Fruit fly (Drosophila melanogaster) Kc167 (cell line): ENCODE results near the gene Vav.

Experiments
- Myc ChIP-seq: fragments of >200 bp; optimal IDR thresholded peaks from 2 replicates; lab custom pipeline; 2017; ENCODE audit warnings: missing external identifiers
- Sin3A ChIP-seq: fragments of >200 bp; optimal IDR thresholded peaks from 2 replicates; lab custom pipeline; 2018; ENCODE audit warnings: missing external identifiers
- h ChIP-seq: fragments of >200 bp; optimal IDR thresholded peaks from 3 replicates; lab custom pipeline; 2018; ENCODE audit warnings: missing external identifiers
- insv ChIP-seq: fragments of >200 bp; optimal IDR thresholded peaks from 3 replicates; lab custom pipeline; 2018; ENCODE audit warnings: missing external identifiers
- psq ChIP-seq: fragments of >200 bp; optimal IDR thresholded peaks from 2 replicates; lab custom pipeline; 2017; ENCODE audit warnings: missing external identifiers
- ttk ChIP-seq: sonication (Bioruptor generic); optimal IDR thresholded peaks from 2 replicates; lab custom pipeline; 2017; ENCODE audit warnings: missing external identifiers

Vav gene

DNA sequence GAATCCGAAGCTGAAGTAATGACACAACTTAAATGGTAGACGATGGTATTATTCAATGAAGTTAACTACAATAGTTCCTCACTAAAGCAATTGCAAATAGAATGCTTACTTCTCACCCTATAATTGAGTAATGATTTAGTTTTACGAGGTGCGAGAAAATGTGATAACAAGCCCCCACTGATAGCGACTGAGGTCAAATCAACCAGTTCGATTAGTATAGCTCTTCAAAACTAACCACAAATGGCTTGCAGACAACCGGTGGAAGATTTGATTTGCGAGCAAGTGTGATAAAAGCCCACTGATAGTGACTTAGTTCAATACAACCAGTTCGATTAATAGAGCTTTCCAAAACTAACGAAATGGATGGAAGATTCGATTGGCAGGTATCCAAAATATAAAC, 22.3 kb upstream of the Vav start:
- TF ChIP-seq Myc (lab: Kevin White, UChicago) (no peak), Sin3A (lab: Kevin White, UChicago) (no peak), ttk (lab: Kevin White, UChicago) (no peak), h (lab: Kevin White, UChicago) (no peak), psq (lab: Kevin White, UChicago) (no peak), insv (lab: Kevin White, UChicago) (no peak)

DNA sequence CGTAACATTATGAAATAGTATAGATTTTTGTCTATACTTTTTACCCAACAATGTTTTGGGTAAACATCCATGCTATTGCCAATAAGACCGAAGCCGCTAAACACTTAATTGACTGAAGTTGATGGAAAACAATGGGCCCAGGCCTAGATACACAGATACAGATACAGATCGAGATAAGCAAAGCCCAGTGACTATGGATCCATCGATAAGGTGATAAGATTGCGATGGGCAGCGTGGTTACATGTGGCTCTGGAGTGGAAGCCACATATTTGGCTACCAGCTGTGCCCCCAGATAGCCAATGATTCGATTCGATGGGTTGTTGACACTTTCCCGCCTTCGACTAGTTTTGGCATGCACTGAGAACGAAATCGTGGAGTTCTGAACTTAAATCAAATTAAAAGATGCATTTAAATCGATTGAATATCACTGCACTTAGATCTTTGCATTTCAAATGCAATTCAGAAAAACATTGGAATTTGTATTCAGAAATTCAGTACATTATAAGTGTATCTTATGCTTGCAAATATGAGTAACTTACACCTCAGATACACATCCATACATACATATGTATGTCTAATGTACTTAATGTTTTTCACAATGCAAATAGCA, 21.3 kb upstream of the Vav start:
- TF ChIP-seq Sin3A (lab: Kevin White, UChicago) (no peak), Myc (lab: Kevin White, UChicago) (no peak), insv (lab: Kevin White, UChicago) (no peak), ttk (lab: Kevin White, UChicago) (no peak), h (lab: Kevin White, UChicago) (no peak), psq (lab: Kevin White, UChicago) (no peak)

DNA sequence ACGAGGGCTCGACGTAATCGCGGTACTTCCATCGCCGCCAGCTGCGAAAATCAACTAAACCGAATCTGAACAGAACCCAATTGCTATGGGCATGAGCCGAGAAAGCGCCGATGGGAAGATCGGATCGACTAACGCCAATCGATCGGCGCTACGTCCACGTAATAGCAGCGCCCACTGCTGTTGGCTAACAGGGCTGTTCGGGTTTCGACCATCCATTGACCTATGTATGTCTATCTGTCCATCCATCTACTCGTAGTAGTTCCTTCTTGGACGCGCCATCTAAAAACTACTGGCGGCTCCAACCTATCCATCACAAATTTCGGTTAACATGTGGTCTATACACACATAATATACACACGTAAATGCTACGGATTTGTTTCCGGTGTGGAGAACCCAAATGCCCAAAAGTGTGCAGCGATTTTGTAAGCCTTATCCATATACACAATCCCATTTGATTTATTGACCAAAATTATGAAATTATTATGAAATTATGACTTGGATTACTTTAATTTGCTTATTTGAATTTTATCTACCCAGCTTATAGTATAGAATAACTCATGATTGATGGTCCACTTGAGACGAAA, 19.7 kb upstream of the Vav start, which contains the start of gene CG14196:
Gene CG14196, minus strand, starts transcription at position 51 of the 584 bp plus-strand sequence.
- TF ChIP-seq psq (lab: Kevin White, UChicago) = no peak
- TF ChIP-seq Sin3A (lab: Kevin White, UChicago) = no peak
- TF ChIP-seq Myc (lab: Kevin White, UChicago) = no peak

DNA sequence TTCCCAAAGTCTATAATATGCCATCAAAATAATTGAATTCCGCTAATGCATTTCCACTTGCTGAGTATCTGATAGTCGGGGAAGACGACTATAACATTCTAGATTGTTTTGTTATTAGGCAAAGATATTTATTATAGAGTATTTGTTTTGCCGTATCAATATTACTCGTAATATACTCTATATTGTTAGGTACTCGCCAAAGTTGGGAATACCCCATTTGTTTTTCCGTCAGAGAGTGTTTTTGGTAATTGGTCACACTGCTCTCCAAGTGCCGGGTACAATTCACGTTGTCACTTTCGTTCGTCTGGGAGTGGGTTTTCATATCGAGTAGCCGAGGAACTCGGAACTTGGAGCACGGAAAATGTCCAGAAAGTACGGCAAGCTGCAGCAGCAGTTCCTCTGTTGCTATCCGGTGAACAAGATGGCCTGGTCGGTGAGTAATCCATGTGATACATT, 18.2 kb upstream of the Vav start, which contains the start of gene CG7889:
Gene CG7889, plus strand, starts transcription at position 253 of the 456 bp plus-strand sequence.
- no peak for TF ChIP-seq h (lab: Kevin White, UChicago)
- no peak for TF ChIP-seq ttk (lab: Kevin White, UChicago)
- no peak for TF ChIP-seq Sin3A (lab: Kevin White, UChicago)
- no peak for TF ChIP-seq Myc (lab: Kevin White, UChicago)

DNA sequence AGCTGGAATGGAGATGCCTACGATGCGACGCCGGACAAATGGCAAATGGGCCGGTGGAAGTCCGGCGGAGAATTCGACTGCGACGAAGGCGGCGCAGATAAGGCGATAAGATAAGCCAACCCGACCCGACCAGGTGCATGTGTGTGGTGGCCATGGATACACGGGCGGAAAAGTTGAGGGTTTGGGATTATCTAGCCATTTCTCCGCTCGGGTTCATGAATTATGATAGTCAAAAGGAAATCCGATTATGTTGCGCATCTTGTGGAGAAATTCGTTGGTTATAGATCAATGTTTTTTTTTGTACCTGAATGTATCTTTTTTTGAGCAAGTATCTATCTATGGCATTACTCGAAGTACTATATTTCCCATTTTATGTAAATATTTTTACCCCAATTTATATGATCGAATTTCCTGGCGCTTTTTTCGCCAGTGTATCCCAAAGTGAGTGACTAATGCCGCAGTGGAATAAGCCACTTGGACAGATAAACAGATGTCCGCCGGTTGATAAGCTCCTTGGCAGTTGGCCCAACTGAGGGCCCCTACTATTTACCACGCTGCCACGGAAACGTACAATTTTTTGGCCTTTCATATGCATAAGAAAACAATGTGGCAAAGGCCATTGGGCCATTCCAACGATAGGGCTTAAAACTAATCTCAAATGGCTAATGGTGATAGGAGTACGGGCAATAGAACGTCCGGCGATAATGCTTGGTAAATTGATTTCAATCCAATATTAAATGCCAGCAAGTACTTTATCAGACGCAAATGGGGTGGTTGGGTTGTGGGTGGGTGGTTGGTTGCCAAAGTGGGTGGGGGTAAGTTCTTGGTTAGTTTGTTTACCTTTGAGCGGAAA, 14.2 kb upstream of the Vav start, which contains the start of gene CG7992:
Gene CG7992, minus strand, starts transcription at position 51 of the 853 bp plus-strand sequence.
- TF ChIP-seq h (lab: Kevin White, UChicago) = no peak
- TF ChIP-seq Sin3A (lab: Kevin White, UChicago) = no peak
- no peak for TF ChIP-seq ttk (lab: Kevin White, UChicago)
- TF ChIP-seq Myc (lab: Kevin White, UChicago) = no peak
- TF ChIP-seq psq (lab: Kevin White, UChicago) = no peak
- no peak for TF ChIP-seq insv (lab: Kevin White, UChicago)

DNA sequence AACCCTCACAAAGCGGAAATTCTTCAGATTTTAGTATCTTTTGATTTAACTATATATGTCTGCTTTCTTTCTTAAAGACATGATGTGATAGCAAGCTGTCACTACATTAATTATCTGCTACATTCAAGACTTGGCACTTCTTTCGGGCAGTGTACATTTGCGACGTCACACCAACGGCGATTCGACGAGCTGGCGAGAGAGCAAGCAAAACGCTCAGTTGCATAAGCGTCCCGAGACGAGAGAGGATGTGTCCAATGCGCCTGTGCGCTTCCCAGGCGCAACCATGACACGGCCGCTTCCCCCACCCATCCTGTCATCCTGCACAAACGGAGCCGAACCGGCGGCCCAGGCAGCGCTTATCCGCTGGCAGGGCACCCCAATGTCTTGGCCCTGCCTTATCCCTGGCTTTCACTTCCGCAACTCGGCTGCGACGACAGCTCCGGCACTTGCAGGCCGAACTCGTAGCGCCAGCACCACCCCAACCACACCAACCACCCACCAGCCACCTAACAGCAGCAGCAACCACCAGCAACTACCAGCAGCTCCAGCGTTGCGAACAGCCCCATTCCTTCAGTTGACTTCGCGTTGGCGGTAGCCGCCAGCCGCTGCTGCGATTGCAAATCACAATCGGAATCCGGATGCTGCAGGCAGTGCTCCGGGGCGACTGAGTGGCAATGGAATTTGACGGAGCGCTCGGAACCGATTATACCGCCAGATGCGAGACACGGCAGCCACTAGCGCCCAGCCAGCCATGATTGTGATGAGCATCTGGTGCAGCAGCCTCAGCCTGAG, 13.0 kb upstream of the Vav start, which contains the start of gene Hs3st-B:
Gene Hs3st-B, plus strand, starts transcription at position 214 of the 792 bp plus-strand sequence.
- TF ChIP-seq psq (lab: Kevin White, UChicago) = no peak
- no peak for TF ChIP-seq Sin3A (lab: Kevin White, UChicago)
- TF ChIP-seq h (lab: Kevin White, UChicago) = no peak
- TF ChIP-seq ttk (lab: Kevin White, UChicago) = no peak
- no peak for TF ChIP-seq insv (lab: Kevin White, UChicago)
- no peak for TF ChIP-seq Myc (lab: Kevin White, UChicago)

DNA sequence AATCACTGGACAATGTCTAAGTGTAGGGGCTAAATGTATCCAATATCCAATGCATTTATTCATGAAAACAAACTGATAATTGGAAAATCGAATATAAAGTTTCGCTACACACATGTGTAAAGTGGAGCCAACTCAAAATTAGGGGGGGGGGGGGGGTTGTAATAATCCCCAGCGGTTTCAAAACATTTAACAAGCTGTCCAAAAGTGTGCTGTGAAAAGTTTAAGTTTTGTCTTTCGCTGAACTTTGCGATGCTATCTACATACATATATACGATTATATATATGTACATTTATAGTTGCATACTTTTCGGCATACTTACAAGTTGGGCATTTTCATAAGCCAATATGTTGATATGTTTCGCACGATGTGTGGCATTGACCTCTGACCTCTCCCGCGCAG, 12.3 kb upstream of the Vav start:
- TF ChIP-seq ttk (lab: Kevin White, UChicago) (no peak), insv (lab: Kevin White, UChicago) (no peak), Sin3A (lab: Kevin White, UChicago) (no peak), psq (lab: Kevin White, UChicago) (no peak), h (lab: Kevin White, UChicago) (no peak), Myc (lab: Kevin White, UChicago) (no peak)

DNA sequence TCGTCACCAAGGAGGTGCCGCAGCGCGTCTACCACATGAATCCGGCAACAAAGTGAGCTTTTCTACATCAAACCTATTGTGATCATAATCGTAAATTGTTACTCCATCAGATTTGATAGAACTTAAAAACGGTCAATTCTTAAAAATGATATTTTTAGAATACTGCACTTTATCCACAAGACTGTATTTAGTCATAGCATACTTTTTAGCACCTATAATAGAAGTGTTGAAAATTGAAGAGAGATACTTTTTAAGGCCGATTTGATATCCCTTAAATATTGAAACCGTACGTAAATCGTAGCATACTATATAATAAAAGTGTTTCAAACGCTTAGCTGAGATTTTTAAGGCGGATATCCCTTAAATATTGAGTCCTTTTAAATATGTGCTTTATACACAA, 11.5 kb upstream of the Vav start:
- TF ChIP-seq ttk (lab: Kevin White, UChicago) = no peak
- no peak for TF ChIP-seq Sin3A (lab: Kevin White, UChicago)
- TF ChIP-seq Myc (lab: Kevin White, UChicago) = no peak
- no peak for TF ChIP-seq insv (lab: Kevin White, UChicago)

DNA sequence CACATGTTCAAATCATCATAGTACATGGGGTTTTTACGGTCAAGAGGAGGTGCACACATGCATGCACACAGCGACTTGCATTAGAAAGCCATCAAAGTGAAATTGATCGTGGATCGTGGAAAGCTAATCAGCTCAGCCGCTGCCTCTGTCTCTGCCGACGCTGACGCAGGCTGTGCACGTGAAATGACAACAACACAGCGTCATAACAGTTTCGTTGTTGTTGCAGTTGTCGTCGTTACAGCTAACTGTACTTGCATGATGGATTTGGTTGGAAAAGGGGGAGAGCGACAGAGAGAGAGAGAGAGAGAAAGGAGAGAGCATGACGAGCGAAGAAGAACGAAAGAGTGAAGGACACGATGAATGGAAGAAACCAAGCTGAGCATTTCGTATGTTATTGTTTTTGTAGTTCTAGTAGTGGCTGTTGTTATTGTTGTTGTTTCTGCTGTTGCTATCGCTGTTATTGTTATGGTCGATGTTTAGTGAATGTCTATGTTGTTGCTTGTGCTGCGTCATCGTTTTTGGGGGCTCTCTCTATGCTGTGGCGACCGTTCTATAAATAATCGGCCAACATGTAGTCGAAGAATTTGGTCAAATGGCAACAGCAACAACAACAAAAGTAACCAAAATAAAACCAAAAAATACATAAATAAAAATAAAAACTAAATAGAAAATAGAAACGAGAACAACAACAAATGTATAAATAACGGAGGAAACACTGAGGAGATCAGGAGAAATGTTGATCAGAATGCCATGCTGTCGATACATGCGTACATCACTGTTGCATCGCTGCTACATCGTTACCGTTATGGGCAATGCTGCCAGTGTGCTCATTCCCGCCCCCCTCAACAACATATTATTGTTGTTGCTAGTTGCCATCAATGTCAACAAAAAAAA, 1.6 kb upstream of the Vav start:
- TF ChIP-seq Sin3A (lab: Kevin White, UChicago) (no peak), h (lab: Kevin White, UChicago) (no peak), Myc (lab: Kevin White, UChicago) (no peak), psq (lab: Kevin White, UChicago) (no peak), ttk (lab: Kevin White, UChicago) (no peak), insv (lab: Kevin White, UChicago) (no peak)

DNA sequence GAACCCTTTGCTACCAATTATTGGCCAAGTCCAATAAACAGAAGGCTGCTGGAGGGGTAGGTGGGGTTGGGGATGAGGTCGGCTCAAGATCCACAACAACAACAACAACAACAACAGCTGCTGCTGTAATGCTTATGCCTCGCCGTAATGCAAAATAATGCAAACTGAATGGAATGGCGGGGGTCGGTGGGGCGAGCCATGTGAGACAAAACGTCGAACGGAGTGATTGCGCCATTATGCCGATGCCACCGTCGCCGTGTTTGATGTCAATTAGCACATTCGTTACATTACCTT, 977 bp upstream of the Vav start:
- TF ChIP-seq insv (lab: Kevin White, UChicago) (no peak), Sin3A (lab: Kevin White, UChicago) (no peak), h (lab: Kevin White, UChicago) (no peak), Myc (lab: Kevin White, UChicago) (no peak), ttk (lab: Kevin White, UChicago) (no peak), psq (lab: Kevin White, UChicago) (no peak)
